Worm (Caenorhabditis elegans) whole organism, L2 larva: ENCODE data around the gene ceh-19.

Experiments used
- C34F6.9 ChIP-seq: fragments of 150-350 bp; optimal IDR thresholded peaks from 2 replicates; lab custom pipeline; 2014; ENCODE audit warnings: missing biosample characterization, missing genetic modification characterization
- F13H6.1 ChIP-seq: sonication (generic microtip); optimal IDR thresholded peaks from 2 replicates; lab custom pipeline; 2016; ENCODE audit warnings: missing genetic modification characterization, missing compliant biosample characterization
- R02D3.7 ChIP-seq: fragments of 150-350 bp; optimal IDR thresholded peaks from 2 replicates; lab custom pipeline; 2014; ENCODE audit warnings: missing biosample characterization, missing genetic modification characterization
- Y55F3AM.14 ChIP-seq: fragments of 200-800 bp; sonication (Bioruptor generic); optimal IDR thresholded peaks from 2 replicates; lab custom pipeline; 2018; ENCODE audit warnings: mild to moderate bottlenecking, missing genetic modification characterization, missing compliant biosample characterization
- ZK546.5 ChIP-seq: sonication (generic microtip); optimal IDR thresholded peaks from 2 replicates; lab custom pipeline; 2017; ENCODE audit warnings: missing biosample characterization, missing genetic modification characterization
- aly-2 ChIP-seq: fragments of 150-350 bp; optimal IDR thresholded peaks from 2 replicates; lab custom pipeline; 2014; ENCODE audit warnings: missing biosample characterization, missing genetic modification characterization
- ama-1 ChIP-seq: fragments of 150-350 bp; optimal IDR thresholded peaks from 2 replicates; lab custom pipeline; 2018; ENCODE audit warnings: inconsistent platforms
- ceh-16 ChIP-seq: fragments of 150-350 bp; optimal IDR thresholded peaks from 2 replicates; lab custom pipeline; 2014; ENCODE audit warnings: missing biosample characterization, missing genetic modification characterization
- ceh-82 ChIP-seq: fragments of 150-350 bp; optimal IDR thresholded peaks from 2 replicates; lab custom pipeline; 2014; ENCODE audit warnings: missing biosample characterization, missing genetic modification characterization
- egl-27 ChIP-seq: sonication (generic microtip); optimal IDR thresholded peaks from 3 replicates; lab custom pipeline; 2017; ENCODE audit warnings: missing biosample characterization, missing genetic modification reagents, missing genetic modification characterization
- elt-1 ChIP-seq: fragments of 150-350 bp; optimal IDR thresholded peaks from 2 replicates; lab custom pipeline; 2014; ENCODE audit warnings: missing biosample characterization, missing genetic modification characterization
- lin-13 ChIP-seq: fragments of 150-350 bp; optimal IDR thresholded peaks from 2 replicates; lab custom pipeline; 2014; ENCODE audit warnings: missing biosample characterization, missing genetic modification reagents, missing genetic modification characterization
- lin-39 ChIP-seq: fragments of 150-350 bp; optimal IDR thresholded peaks from 2 replicates; lab custom pipeline; 2014; ENCODE audit warnings: missing biosample characterization, missing genetic modification reagents, missing genetic modification characterization
- lsy-2 ChIP-seq, 2 experiments: fragments of 150-350 bp in 1 of 2; sonication (generic microtip) in 1 of 2; optimal IDR thresholded peaks; 2 replicates each; lab custom pipeline; 2014 to 2017; ENCODE audit warnings: missing biosample characterization in 2 of 2, missing genetic modification characterization in 2 of 2
- nhr-10 ChIP-seq: sonication (generic microtip); optimal IDR thresholded peaks from 2 replicates; lab custom pipeline; 2017; ENCODE audit warnings: missing biosample characterization, missing genetic modification characterization
- nhr-11 ChIP-seq: fragments of 150-350 bp; optimal IDR thresholded peaks from 2 replicates; lab custom pipeline; 2014; ENCODE audit warnings: missing biosample characterization, missing genetic modification characterization
- nhr-23 ChIP-seq: fragments of 150-350 bp; optimal IDR thresholded peaks from 2 replicates; lab custom pipeline; 2014; ENCODE audit warnings: missing biosample characterization, missing genetic modification reagents, missing genetic modification characterization
- nhr-25 ChIP-seq: fragments of 150-350 bp; sonication (generic microtip); optimal IDR thresholded peaks from 3 replicates; lab custom pipeline; 2014; ENCODE audit warnings: missing biosample characterization, missing genetic modification characterization
- nhr-6 ChIP-seq: fragments of 150-350 bp; optimal IDR thresholded peaks from 2 replicates; lab custom pipeline; 2014; ENCODE audit warnings: missing biosample characterization, missing genetic modification characterization
- nhr-77 ChIP-seq: fragments of 150-350 bp; optimal IDR thresholded peaks from 2 replicates; lab custom pipeline; 2014; ENCODE audit warnings: missing biosample characterization, missing genetic modification characterization
- sma-3 ChIP-seq: sonication (generic microtip); optimal IDR thresholded peaks from 2 replicates; lab custom pipeline; 2016; ENCODE audit warnings: missing genetic modification reagents, missing genetic modification characterization, missing compliant biosample characterization
- sma-9 ChIP-seq, 2 experiments: fragments of 150-350 bp in 1 of 2; sonication (generic microtip) in 1 of 2; optimal IDR thresholded peaks; 2 replicates each; lab custom pipeline; 2014 to 2016; ENCODE audit warnings: missing genetic modification characterization in 2 of 2, mild to moderate bottlenecking in 1 of 2, missing biosample characterization in 1 of 2, missing compliant biosample characterization in 1 of 2, missing genetic modification reagents in 1 of 2, moderate library complexity in 1 of 2
- unc-39 ChIP-seq: fragments of 150-350 bp; optimal IDR thresholded peaks from 2 replicates; lab custom pipeline; 2014; ENCODE audit warnings: missing biosample characterization, missing genetic modification characterization
- unc-55 ChIP-seq: fragments of 150-350 bp; sonication (generic microtip); optimal IDR thresholded peaks from 3 replicates; lab custom pipeline; 2014; ENCODE audit warnings: missing biosample characterization, missing genetic modification reagents, missing genetic modification characterization
- unc-62 ChIP-seq: fragments of 150-350 bp; optimal IDR thresholded peaks from 2 replicates; lab custom pipeline; 2014; ENCODE audit warnings: missing biosample characterization, missing genetic modification reagents, missing genetic modification characterization
- zag-1 ChIP-seq: fragments of 150-350 bp; optimal IDR thresholded peaks from 2 replicates; lab custom pipeline; 2014; ENCODE audit warnings: missing biosample characterization, missing genetic modification characterization
- ztf-1 ChIP-seq: fragments of 200-800 bp; sonication (Bioruptor generic); conservative IDR thresholded peaks from 2 replicates; pipeline ENCODE4 v1.3.6; 2022; ENCODE audit warnings: missing genetic modification characterization, missing compliant biosample characterization
- ztf-4 ChIP-seq: fragments of 150-350 bp; optimal IDR thresholded peaks from 2 replicates; lab custom pipeline; 2014; ENCODE audit warnings: missing biosample characterization, missing genetic modification characterization

ceh-19 gene

ce11 chrIV:7910197-7910735, 45.5 kb downstream of the ceh-19 start, which contains the start of the genes npp-27 and ntl-4 (continued):
- TF ChIP-seq zag-1 (tag; lab: Kevin White, UChicago), result no peak
- peak; percentile 13 for TF ChIP-seq F13H6.1 (tag; lab: Kevin White, UChicago)
- TF ChIP-seq nhr-25 (tag; lab: Kevin White, UChicago), result peak; percentile 3
- no peak for TF ChIP-seq Y55F3AM.14 (GFP tag; lab: Kevin White, UChicago)
- TF ChIP-seq unc-62, result no peak
- TF ChIP-seq, all 48 proteins: peak for 11

DNA sequence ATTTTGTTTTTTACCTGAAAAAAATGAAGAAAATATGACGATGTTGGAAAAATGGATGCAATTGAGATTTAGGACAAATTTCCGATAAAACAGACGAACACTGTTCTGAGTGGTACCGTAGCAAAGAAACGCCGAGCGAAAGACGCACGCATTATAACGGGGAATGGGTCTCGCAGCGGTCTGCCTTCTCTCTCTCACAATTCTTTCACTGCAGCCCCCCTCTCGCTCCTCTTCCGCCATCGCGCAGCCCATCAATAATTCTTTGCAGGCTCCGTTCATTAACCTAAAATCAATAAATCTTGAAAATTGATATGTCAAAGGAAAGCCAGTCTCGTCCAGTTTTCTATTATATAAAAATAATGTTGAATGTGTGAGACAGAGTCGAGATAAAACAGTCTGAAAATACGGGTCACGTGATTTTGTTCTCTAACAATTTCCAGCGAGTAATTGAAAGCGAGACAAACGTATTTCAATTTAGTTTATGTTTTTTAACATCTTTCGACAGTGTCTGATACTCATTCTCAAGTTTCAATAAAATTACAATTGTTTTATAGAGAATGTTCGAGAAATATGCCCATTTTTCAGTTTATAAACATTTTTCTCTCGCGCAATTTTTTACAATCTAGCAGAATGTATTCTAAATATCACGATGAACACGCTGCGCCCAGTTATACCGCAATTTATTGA, 46.2 kb downstream of the ceh-19 start:
- TF ChIP-seq unc-62 (no peak), unc-55 (peak; percentile 31), C34F6.9 (tag; lab: Kevin White, UChicago) (peak; percentile 42), elt-1 (tag; lab: Kevin White, UChicago) (no peak), lsy-2 (tag; optimal IDR thresholded peaks at IDR 0.05; lab: Kevin White, UChicago) (peak in 1 of 2 experiments; percentile 57), lin-13 (GFP tag; lab: Kevin White, UChicago) (no peak), Y55F3AM.14 (GFP tag; lab: Kevin White, UChicago) (no peak), R02D3.7 (no peak), ama-1 (lab: Kevin White, UChicago) (peak; percentile 34), ceh-82 (tag; lab: Kevin White, UChicago) (no peak)

ce11 chrIV:7906643-7907042, 49.1 kb downstream of the ceh-19 start:
- no peak for TF ChIP-seq elt-1 (tag; lab: Kevin White, UChicago)
- no peak for TF ChIP-seq nhr-77 (tag; lab: Kevin White, UChicago)
- TF ChIP-seq nhr-11 (tag; lab: Kevin White, UChicago), result no peak
- TF ChIP-seq ztf-4, result no peak
- no peak for TF ChIP-seq nhr-10 (tag; lab: Kevin White, UChicago)
- TF ChIP-seq lin-39 (tag; lab: Kevin White, UChicago), result no peak
- TF ChIP-seq ZK546.5, result no peak
- TF ChIP-seq ztf-1, result no peak
- no peak for TF ChIP-seq nhr-6 (tag; lab: Kevin White, UChicago)
- no peak for TF ChIP-seq ceh-16 (tag; lab: Kevin White, UChicago)
- TF ChIP-seq lin-13 (GFP tag; lab: Kevin White, UChicago), result no peak
- no peak for TF ChIP-seq egl-27 (tag; lab: Kevin White, UChicago)
- TF ChIP-seq unc-39 (tag; lab: Kevin White, UChicago), result no peak
- no peak for TF ChIP-seq sma-3 (GFP tag; lab: Kevin White, UChicago)
- TF ChIP-seq C34F6.9 (tag; lab: Kevin White, UChicago), result no peak
- no peak for TF ChIP-seq nhr-23
- TF ChIP-seq aly-2 (tag; lab: Kevin White, UChicago), result no peak
- no peak for TF ChIP-seq sma-9 (GFP tag; optimal IDR thresholded peaks at IDR 0.05; lab: Kevin White, UChicago)
- TF ChIP-seq sma-9 (tag; optimal IDR thresholded peaks at IDR 0.05; lab: Kevin White, UChicago), result no peak
